Worm (Caenorhabditis elegans): ENCODE measurements around the gene irld-59.
"Not testable (repeated sequence)": the region's sequence is repeated elsewhere in the genome, so short reads cannot be mapped to it uniquely, and the experiment has no call there.

irld-59 gene

DNA sequence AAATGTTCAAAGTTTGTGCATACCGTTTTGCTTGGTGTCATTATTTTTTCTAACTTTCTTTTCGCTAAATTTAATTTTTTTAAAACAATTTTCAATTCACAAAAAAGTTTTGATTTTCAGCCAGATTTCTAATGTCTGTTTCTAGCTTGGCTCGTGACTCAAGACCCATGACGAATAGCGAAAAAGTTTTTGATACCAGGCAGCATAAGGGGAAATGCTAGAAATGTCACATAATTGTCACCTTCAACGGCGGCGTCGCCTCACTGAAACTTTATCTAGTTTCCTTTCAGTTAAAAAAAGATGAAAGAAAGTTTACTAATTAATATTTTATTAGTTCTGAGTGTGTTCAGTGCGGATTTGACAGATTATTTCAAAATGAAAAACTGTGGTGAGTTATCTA, at the start of gene irld-59:
Gene irld-59, plus strand, starts transcription at position 301 of the 400 bp plus-strand sequence.
- TF ChIP-seq dao-5 (tag; optimal IDR thresholded peaks at IDR 0.05), result no peak
- no peak for TF ChIP-seq W03F9.2 (tag; optimal IDR thresholded peaks at IDR 0.05)
- TF ChIP-seq him-1 (tag; optimal IDR thresholded peaks at IDR 0.05), result no peak

DNA sequence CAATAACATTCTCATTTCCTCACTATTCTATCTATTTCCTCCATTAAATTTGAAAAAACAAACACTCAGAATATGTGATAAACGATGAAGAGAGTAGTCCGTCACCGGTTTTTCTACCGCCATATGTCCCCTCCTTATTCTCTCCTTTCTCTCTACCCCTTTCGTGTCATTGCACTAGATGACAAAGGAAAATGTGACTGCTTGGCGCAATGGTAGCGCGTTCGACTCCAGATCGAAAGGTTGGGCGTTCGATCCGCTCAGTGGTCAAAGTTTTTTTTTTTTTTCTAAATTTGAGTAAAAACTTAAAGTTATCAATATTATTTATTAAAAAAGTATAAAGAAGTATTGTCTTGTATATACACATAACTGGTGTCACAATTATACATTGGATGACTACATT, 47.4 kb upstream of the irld-59 start:
- TF ChIP-seq W03F9.2 (tag; optimal IDR thresholded peaks at IDR 0.05) (no peak), him-1 (tag; optimal IDR thresholded peaks at IDR 0.05) (no peak), dao-5 (tag; optimal IDR thresholded peaks at IDR 0.05) (no peak)

DNA sequence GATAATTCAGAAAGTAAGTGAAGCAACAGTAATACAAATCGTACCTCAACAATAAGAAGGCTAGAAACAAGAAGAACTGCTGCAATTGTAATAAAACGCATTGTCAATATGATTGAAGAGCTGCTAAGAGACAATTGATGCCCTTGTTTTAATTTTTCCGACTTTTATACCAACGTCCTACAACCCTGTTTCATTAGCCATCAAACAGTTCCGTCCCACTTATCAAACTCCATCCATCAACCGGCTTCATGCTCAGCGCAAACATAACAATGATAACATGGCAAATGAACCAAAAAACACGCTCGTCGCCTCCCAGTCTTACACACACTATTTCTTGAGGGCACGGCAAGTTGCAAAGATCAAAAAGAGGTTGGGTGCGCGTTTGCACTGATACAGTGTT, 45.7 kb upstream of the irld-59 start, which contains the start of gene pqn-90:
Gene pqn-90, minus strand, starts transcription at position 101 of the 400 bp plus-strand sequence.
- TF ChIP-seq him-1 (tag; optimal IDR thresholded peaks at IDR 0.05) (no peak), W03F9.2 (tag; optimal IDR thresholded peaks at IDR 0.05) (no peak), dao-5 (tag; optimal IDR thresholded peaks at IDR 0.05) (no peak)

DNA sequence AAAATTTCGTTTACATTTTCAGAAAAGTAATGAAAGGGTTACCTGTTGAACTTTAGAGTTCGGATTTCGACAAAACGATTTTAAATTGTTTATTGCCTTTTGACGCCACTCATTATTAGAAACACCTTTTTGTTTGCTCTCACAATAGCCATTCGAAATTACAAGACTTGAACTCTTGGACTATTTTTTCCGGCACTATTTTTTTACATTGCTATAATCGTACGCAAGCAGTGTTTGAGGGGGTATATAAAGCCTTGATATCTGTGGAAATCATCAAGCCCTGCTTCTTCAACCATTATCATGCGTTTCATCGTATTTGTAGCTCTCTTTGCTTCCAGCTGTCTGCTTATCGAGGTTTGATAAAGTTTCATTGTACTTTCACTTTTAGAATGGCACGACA, 45.3 kb upstream of the irld-59 start, which contains the start of gene pqn-91:
Gene pqn-91, plus strand, starts transcription at position 301 of the 400 bp plus-strand sequence.
- TF ChIP-seq him-1 (tag; optimal IDR thresholded peaks at IDR 0.05), result no peak
- TF ChIP-seq W03F9.2 (tag; optimal IDR thresholded peaks at IDR 0.05), result no peak
- no peak for TF ChIP-seq dao-5 (tag; optimal IDR thresholded peaks at IDR 0.05)

DNA sequence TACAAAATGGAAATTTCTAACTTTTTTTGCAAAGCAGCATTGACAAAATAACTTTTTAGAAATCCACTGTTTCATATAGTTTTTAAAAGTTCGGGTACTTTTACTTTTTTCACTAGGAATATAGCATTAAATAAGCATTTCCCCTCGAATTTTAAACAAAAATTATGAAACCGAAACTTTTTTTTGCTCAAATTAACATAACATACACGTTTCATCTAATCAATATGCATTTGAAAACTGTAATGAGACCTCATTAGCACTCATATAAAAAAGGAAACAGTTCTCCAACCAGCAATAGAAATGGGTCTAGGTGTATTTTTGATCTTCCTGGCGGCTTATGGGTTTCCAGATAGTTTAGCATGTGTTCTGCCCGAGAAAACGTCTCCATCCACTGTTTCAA, 42.8 kb upstream of the irld-59 start, which contains the start of gene Y73F8A.10:
Gene Y73F8A.10, plus strand, starts transcription at position 301 of the 400 bp plus-strand sequence.
- no peak for TF ChIP-seq W03F9.2 (tag; optimal IDR thresholded peaks at IDR 0.05)
- no peak for TF ChIP-seq him-1 (tag; optimal IDR thresholded peaks at IDR 0.05)
- no peak for TF ChIP-seq dao-5 (tag; optimal IDR thresholded peaks at IDR 0.05)

DNA sequence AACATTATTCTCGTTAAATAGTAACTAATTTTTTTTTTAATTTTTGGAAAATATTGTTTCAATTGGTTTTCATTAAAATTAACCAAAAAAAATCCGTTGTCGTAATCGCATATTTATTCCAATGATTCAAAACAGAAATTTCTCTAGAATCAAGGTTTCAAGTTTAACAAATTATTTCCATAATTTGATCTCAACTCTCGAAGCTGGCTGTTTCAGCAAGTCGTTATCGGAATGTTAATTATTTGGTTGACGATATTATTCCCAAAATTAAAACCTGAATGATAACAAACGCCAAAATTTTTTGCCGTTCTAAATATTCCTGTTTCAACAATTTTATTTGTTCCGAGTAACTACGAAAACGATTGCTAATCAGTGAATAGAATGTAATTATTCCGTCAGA, 36.8 kb upstream of the irld-59 start:
- no peak for TF ChIP-seq W03F9.2 (tag; optimal IDR thresholded peaks at IDR 0.05)
- no peak for TF ChIP-seq dao-5 (tag; optimal IDR thresholded peaks at IDR 0.05)
- no peak for TF ChIP-seq him-1 (tag; optimal IDR thresholded peaks at IDR 0.05)

DNA sequence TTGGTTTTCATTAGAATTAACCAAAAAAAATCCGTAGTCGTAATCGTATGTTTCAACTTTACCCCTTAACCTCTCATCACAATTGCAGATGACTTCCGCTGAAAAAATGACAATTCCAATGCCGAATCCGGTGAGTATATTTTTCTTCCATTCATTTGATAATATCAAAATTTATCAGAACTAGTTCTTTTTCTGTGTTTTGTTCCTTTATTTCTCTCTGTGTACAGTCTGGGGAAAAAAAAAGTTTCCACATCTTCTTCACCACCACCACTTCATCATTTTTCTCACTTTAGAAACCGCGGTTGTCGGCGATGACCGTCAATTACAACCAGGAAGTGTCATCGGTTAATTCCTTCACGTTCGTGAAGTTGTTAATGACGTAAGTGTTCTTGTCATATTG, 34.7 kb upstream of the irld-59 start, which contains the start of gene best-21:
Gene best-21, plus strand, starts transcription at position 301 of the 400 bp plus-strand sequence.
- TF ChIP-seq him-1 (tag; optimal IDR thresholded peaks at IDR 0.05) (no peak), dao-5 (tag; optimal IDR thresholded peaks at IDR 0.05) (no peak), W03F9.2 (tag; optimal IDR thresholded peaks at IDR 0.05) (no peak)

DNA sequence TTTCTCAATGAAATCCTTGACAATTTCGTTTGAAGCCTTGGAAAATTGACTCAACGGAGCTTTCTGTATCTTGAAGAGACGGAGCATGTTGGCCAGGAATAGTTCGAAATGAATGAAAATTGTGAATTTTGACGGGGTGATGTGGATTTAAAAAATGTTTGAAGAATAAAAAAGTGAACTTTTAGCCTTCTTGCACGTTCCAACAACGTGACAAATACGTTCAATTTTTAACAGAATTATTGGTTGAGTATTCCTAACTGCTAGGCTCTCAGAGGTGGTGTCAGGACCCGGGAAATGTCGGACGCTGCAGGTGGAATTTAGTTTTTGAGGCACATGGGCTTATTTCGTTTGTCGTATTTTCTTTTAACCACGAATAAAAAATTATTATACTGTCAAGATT, 25.3 kb upstream of the irld-59 start, which contains the start of gene Y73F8A.12:
Gene Y73F8A.12, minus strand, starts transcription at position 101 of the 400 bp plus-strand sequence.
- not testable (repeated sequence) for TF ChIP-seq dao-5, W03F9.2, him-1 (tag; optimal IDR thresholded peaks at IDR 0.05)

DNA sequence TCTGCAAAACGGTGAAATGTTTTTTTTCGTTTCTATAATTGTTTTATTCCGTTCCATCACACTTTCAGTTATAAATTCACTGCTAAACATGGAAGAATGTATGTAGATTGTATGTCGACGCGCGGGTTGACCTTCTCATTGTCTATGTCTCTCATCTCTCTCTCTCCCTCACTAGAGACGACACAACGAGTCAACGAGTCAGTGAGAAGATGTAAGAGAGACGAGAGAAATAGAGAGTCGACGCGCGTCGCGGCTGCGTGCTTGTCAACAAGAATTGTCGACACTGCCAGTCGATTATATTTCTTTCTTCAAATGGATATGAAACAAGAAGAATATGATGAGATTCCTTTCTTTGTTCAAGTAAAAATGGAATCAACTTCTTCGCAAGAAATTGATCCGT, 24.9 kb upstream of the irld-59 start, which contains the start of gene Y73F8A.13:
Gene Y73F8A.13, plus strand, starts transcription at position 240 of the 400 bp plus-strand sequence.
- TF ChIP-seq him-1 (tag; optimal IDR thresholded peaks at IDR 0.05) (no peak), W03F9.2 (tag; optimal IDR thresholded peaks at IDR 0.05) (no peak), dao-5 (tag; optimal IDR thresholded peaks at IDR 0.05) (no peak)

DNA sequence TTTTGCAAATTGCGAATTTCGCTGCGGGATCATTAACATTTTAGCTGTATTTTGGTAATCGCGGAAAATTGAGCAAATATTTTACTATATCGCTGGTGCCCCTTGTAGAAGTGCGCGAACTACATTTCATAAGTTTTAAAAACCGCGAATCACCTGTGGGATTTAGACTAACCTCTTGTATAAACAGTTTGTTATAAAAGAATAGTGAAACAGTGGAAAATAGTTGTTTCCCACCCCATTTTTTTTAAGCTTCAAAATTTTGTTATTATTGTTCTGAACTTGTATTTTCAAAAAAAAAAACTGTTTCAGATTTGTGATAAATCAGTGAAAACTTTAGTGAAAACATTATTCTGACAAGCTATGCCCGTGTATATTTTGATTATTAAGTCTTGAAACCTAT, 21.4 kb upstream of the irld-59 start:
- TF ChIP-seq W03F9.2 (tag; optimal IDR thresholded peaks at IDR 0.05) (no peak), him-1 (tag; optimal IDR thresholded peaks at IDR 0.05) (no peak), dao-5 (tag; optimal IDR thresholded peaks at IDR 0.05) (no peak)

DNA sequence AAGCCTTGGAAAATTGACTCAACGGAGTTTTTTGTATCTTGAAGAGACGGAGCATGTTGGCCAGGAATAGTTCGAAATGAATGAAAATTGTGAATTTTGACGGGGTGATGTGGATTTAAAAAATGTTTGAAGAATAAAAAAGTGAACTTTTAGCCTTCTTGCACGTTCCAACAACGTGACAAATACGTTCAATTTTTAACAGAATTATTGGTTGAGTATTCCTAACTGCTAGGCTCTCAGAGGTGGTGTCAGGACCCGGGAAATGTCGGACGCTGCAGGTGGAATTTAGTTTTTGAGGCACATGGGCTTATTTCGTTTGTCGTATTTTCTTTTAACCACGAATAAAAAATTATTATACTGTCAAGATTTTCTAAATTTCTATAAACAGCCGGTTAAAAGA, 17.9 kb upstream of the irld-59 start, which contains the start of gene Y73F8A.14:
Gene Y73F8A.14, minus strand, starts transcription at position 101 of the 400 bp plus-strand sequence.
- TF ChIP-seq W03F9.2, dao-5, him-1 (tag; optimal IDR thresholded peaks at IDR 0.05): not testable (repeated sequence)

DNA sequence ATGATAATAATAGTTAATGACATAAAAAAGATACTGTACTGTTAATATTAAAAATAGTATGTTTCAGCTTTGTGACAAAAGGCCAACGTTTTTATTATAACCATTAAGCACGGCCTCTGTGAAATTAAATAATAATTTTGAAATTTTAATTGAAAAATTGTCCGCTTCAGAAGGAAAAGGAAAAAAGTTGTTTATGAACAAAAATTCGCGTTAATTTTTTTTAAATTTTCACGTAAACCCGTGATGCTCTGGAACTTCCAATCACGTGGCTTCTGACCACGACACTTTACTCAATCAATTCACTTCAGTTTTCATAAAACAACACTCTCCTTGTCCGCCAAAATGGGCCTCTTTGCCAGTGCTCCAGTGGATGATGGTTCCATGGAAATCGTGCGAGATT, 15.6 kb upstream of the irld-59 start, which contains the start of gene Y73F8A.15:
Gene Y73F8A.15, plus strand, starts transcription at position 301 of the 400 bp plus-strand sequence.
- TF ChIP-seq him-1 (tag; optimal IDR thresholded peaks at IDR 0.05), result no peak

DNA sequence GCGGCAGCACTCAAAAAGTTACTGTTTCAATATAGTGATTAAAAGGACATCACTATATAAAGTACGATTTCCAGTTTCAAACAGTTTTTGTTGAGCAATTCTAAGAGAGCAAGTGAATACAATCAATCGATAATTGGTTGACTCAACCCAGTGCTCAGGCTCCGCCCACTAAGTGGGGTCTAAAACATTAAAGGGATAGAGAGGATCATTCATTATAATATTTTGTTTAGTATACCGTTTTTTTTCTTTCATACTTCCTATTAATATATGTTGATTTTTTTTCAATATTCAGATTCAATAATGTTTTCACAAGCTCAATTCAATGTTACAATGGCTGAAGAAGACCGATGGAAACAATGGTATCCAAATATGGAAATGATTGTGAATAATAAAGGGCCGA, 13.3 kb upstream of the irld-59 start, which contains the start of gene tbx-39:
Gene tbx-39, plus strand, starts transcription at position 301 of the 400 bp plus-strand sequence.
- TF ChIP-seq dao-5 (tag; optimal IDR thresholded peaks at IDR 0.05), result no peak
- TF ChIP-seq him-1 (tag; optimal IDR thresholded peaks at IDR 0.05), result no peak
- no peak for TF ChIP-seq W03F9.2 (tag; optimal IDR thresholded peaks at IDR 0.05)

DNA sequence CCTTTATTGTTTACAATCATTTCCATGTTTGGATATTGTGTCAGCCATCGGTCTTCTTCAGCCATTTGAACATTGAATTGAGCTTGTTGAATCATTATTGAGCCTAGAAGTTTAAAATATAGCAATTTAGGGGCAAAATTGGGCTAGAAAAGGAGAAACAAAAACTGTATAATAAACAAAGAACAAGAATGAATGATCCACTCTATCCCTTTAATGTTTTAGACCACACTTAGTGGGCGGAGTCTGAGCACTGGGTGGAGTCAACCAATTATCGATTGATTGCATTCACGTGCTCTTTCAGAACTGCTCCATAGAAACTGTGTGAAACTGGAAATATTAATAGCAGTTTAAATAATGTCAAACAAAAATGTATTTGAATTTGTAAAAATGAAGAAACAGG, 8.8 kb upstream of the irld-59 start, which contains the start of gene tbx-40:
Gene tbx-40, minus strand, starts transcription at position 101 of the 400 bp plus-strand sequence.
- TF ChIP-seq dao-5 (tag; optimal IDR thresholded peaks at IDR 0.05) (no peak), him-1 (tag; optimal IDR thresholded peaks at IDR 0.05) (no peak), W03F9.2 (tag; optimal IDR thresholded peaks at IDR 0.05) (no peak)

DNA sequence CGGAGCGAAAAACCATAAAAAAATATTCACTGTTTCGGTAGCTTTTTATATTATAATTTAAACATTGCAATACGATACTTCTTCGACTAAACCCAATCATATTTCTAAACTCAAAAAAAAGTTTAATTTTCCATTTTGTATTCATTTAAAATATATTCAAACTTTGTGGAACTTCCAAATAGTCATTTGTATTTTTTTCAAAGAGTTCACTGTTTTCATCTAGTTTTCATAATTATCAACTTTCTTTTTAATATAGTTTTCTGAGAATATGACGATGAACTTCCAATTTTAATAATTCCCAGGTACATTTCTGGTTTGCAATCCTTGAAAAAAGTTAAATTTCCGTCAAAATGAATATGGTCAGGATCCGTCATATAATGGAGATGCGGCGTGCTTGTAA, 24.4 kb downstream of the irld-59 start, which contains the start of gene cpna-4:
Gene cpna-4, plus strand, starts transcription at position 301 of the 400 bp plus-strand sequence.
- no peak for TF ChIP-seq him-1 (tag; optimal IDR thresholded peaks at IDR 0.05)

All from whole organism, L4/young adult.